Fruit fly (Drosophila melanogaster) whole organism: ENCODE measurements around the gene betaNACtes2.
"Not testable (repeated sequence)": the region's sequence is repeated elsewhere in the genome, so short reads cannot be mapped to it uniquely, and the experiment has no call there.

Experiments
- CG8478 ChIP-seq: fragments of >200 bp; optimal IDR thresholded peaks from 2 replicates; lab custom pipeline; 2018; ENCODE audit warnings: inconsistent platforms
- Dll ChIP-seq: fragments of >200 bp; optimal IDR thresholded peaks from 2 replicates; lab custom pipeline; 2017
- EcR ChIP-seq, 2 experiments: fragments of >200 bp; optimal IDR thresholded peaks; 2 replicates each; lab custom pipeline; 2017; ENCODE audit warnings: missing biosample characterization in 2 of 2, missing genetic modification characterization in 2 of 2, missing genetic modification reagents in 2 of 2
- pan ChIP-seq: fragments of >200 bp; optimal IDR thresholded peaks from 2 replicates; lab custom pipeline; 2017
- psq ChIP-seq: fragments of >200 bp; optimal IDR thresholded peaks from 2 replicates; lab custom pipeline; 2017

- TF ChIP-seq EcR (GFP tag; optimal IDR thresholded peaks at IDR 0.05; lab: Kevin White, UChicago); psq; CG8478; pan (lab: Kevin White, UChicago); Dll (lab: Kevin White, UChicago): not testable (repeated sequence)
These were observed 1.7 kb upstream of the betaNACtes2 start, which contains the start of gene betaNACtes6 for dm6 chrX:14317050-14317449.
